Worm (Caenorhabditis elegans) whole organism, L4 larva: ENCODE measurements around the gene acbp-4.

Experiments
- Y75B8A.6 ChIP-seq: fragments of 200-800 bp; sonication (Bioruptor generic); IDR thresholded peaks from 2 replicates; pipeline ENCODE4 v1.3.6; 2022; ENCODE audit warnings: missing genetic modification reagents, missing genetic modification characterization, missing compliant biosample characterization
- ZK546.5 ChIP-seq, 2 experiments: sonication (generic microtip); optimal IDR thresholded peaks; 2 replicates each; lab custom pipeline; 2017; ENCODE audit warnings: missing biosample characterization in 2 of 2, missing genetic modification characterization in 2 of 2
- nhr-25 ChIP-seq: sonication (generic microtip); optimal IDR thresholded peaks from 2 replicates; lab custom pipeline; 2017; ENCODE audit warnings: missing genetic modification characterization, mild to moderate bottlenecking, missing compliant biosample characterization, antibody characterized with exemption, moderate library complexity, borderline replicate concordance; ENCODE audit not compliant: insufficient read depth
- nhr-76 ChIP-seq: fragments of 150-350 bp; optimal IDR thresholded peaks from 2 replicates; lab custom pipeline; 2014; ENCODE audit warnings: missing biosample characterization, missing genetic modification characterization
- unc-39 ChIP-seq: sonication (generic microtip); optimal IDR thresholded peaks from 2 replicates; lab custom pipeline; 2017; ENCODE audit warnings: missing biosample characterization, missing genetic modification characterization
- zip-2 ChIP-seq: fragments of 150-350 bp; optimal IDR thresholded peaks from 2 replicates; lab custom pipeline; 2014; ENCODE audit warnings: missing biosample characterization, missing genetic modification characterization

DNA sequence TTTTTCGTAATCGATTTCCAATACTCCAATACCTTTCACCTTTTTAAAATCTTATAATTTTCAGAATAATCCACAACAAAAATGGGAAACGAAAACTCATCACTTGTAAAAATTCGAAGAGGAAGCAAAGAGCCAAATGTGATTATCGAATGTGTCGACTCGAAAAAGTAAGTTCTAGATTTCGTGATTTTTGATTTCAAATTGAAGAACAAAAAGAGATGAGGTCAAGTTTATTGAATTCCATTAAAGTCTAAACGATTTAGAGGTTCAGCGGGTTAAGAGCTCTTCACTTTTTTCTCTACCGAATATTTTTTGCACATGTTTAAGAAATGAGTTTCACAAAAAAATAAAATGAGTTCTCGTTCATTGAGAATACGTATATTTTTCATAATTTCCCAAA lies 50.0 kb downstream of the acbp-4 start, which contains the start of gene B0361.4:
- TF ChIP-seq nhr-76 (no peak), unc-39 (tag; lab: Kevin White, UChicago) (no peak), nhr-25 (tag; lab: Kevin White, UChicago) (no peak), zip-2 (tag; lab: Kevin White, UChicago) (no peak), Y75B8A.6 (no peak), ZK546.5 (tag; optimal IDR thresholded peaks at IDR 0.05; lab: Kevin White, UChicago) (no peak)
